Fruit fly (Drosophila melanogaster) whole organism, embryonic: ENCODE data around the gene CG31211.

Experiments used
- B-H1 ChIP-seq: fragments of 200-800 bp; sonication (Bioruptor generic); IDR thresholded peaks from 3 replicates; pipeline ENCODE4 v1.3.6; 2022; ENCODE audit warnings: missing biosample characterization, missing genetic modification characterization
- C15 ChIP-seq: fragments of 200-800 bp; sonication (Bioruptor generic); IDR thresholded peaks from 3 replicates; pipeline ENCODE4 v1.3.6; 2022; ENCODE audit warnings: missing biosample characterization, missing genetic modification characterization
- CG10979 ChIP-seq: fragments of 200-800 bp; sonication (Bioruptor generic); optimal IDR thresholded peaks from 2 replicates; lab custom pipeline; 2018; ENCODE audit warnings: missing biosample characterization, mild to moderate bottlenecking, missing genetic modification characterization, moderate library complexity
- CG11398 ChIP-seq: fragments of 200-800 bp; sonication (Bioruptor generic); optimal IDR thresholded peaks from 2 replicates; lab custom pipeline; 2016; ENCODE audit warnings: missing biosample characterization, missing genetic modification characterization
- CG14014 ChIP-seq: fragments of 200-800 bp; sonication (Bioruptor generic); IDR thresholded peaks from 2 replicates; pipeline ENCODE4 v1.3.6; 2022; ENCODE audit warnings: missing biosample characterization, missing genetic modification characterization
- CG14965 ChIP-seq: fragments of 200-800 bp; sonication (Bioruptor generic); optimal IDR thresholded peaks from 2 replicates; lab custom pipeline; 2016; ENCODE audit warnings: missing biosample characterization, missing genetic modification characterization, borderline replicate concordance
- CG1792 ChIP-seq: fragments of 200-800 bp; sonication (Bioruptor generic); optimal IDR thresholded peaks from 2 replicates; lab custom pipeline; 2016; ENCODE audit warnings: missing biosample characterization, missing genetic modification characterization
- CG18262 ChIP-seq: fragments of 200-800 bp; optimal IDR thresholded peaks from 3 replicates; lab custom pipeline; 2019; ENCODE audit warnings: missing biosample characterization, mild to moderate bottlenecking, missing genetic modification characterization, moderate library complexity
- CG18764 ChIP-seq: fragments of 200-800 bp; sonication (Bioruptor generic); optimal IDR thresholded peaks from 3 replicates; lab custom pipeline; 2016; ENCODE audit warnings: missing biosample characterization, missing genetic modification characterization
- CG2129 ChIP-seq: fragments of 200-800 bp; sonication (Bioruptor generic); IDR thresholded peaks from 2 replicates; pipeline ENCODE4 v1.3.6; 2022; ENCODE audit warnings: missing biosample characterization, missing genetic modification characterization; ENCODE audit not compliant: partially characterized antibody
- CG2712 ChIP-seq: fragments of 200-800 bp; optimal IDR thresholded peaks from 3 replicates; lab custom pipeline; 2019; ENCODE audit warnings: missing biosample characterization, mild to moderate bottlenecking, missing genetic modification characterization, moderate library complexity
- CG4617 ChIP-seq: fragments of 200-800 bp; sonication (Bioruptor generic); optimal IDR thresholded peaks from 3 replicates; lab custom pipeline; 2016; ENCODE audit warnings: missing biosample characterization, missing genetic modification characterization, borderline replicate concordance
- CG4820 ChIP-seq: fragments of 200-800 bp; sonication (Bioruptor generic); optimal IDR thresholded peaks from 3 replicates; lab custom pipeline; 2016; ENCODE audit warnings: missing biosample characterization, missing genetic modification characterization
- CG6175 ChIP-seq: fragments of 200-800 bp; sonication (Bioruptor generic); IDR thresholded peaks from 3 replicates; pipeline ENCODE4 v1.3.6; 2022; ENCODE audit warnings: missing biosample characterization, missing genetic modification characterization
- CG6683 ChIP-seq: fragments of 200-800 bp; sonication (Bioruptor generic); optimal IDR thresholded peaks from 2 replicates; lab custom pipeline; 2017; ENCODE audit warnings: missing biosample characterization, mild to moderate bottlenecking, missing genetic modification characterization, missing genetic modification reagents
- CG7372 ChIP-seq: fragments of 200-800 bp; sonication (Bioruptor generic); IDR thresholded peaks from 2 replicates; pipeline ENCODE4 v1.3.6; 2022; ENCODE audit warnings: missing biosample characterization, missing genetic modification characterization
- CG8478 ChIP-seq: fragments of >200 bp; optimal IDR thresholded peaks from 2 replicates; lab custom pipeline; 2018
- CG9797 ChIP-seq: fragments of 200-800 bp; sonication (Bioruptor generic); optimal IDR thresholded peaks from 3 replicates; lab custom pipeline; 2018; ENCODE audit warnings: missing biosample characterization, mild to moderate bottlenecking, missing genetic modification characterization
- CG9876 ChIP-seq: fragments of 200-800 bp; sonication (Bioruptor generic); optimal IDR thresholded peaks from 2 replicates; lab custom pipeline; 2016; ENCODE audit warnings: missing biosample characterization, missing genetic modification characterization
- CG9932 ChIP-seq: fragments of 200-800 bp; sonication (Bioruptor generic); IDR thresholded peaks from 2 replicates; pipeline ENCODE4 v1.3.6; 2022; ENCODE audit warnings: missing biosample characterization, missing genetic modification characterization
- CTCF ChIP-seq: fragments of 200-800 bp; sonication (Bioruptor generic); optimal IDR thresholded peaks from 2 replicates; lab custom pipeline; 2017; ENCODE audit warnings: missing biosample characterization, mild to moderate bottlenecking, missing genetic modification characterization, moderate library complexity
- HmgD ChIP-seq: fragments of 200-800 bp; sonication (Bioruptor generic); optimal IDR thresholded peaks from 3 replicates; lab custom pipeline; 2016; ENCODE audit warnings: missing biosample characterization, missing genetic modification characterization
- Lim3 ChIP-seq: fragments of 200-800 bp; sonication (Bioruptor generic); IDR thresholded peaks from 2 replicates; pipeline ENCODE4 v1.3.6; 2022; ENCODE audit warnings: missing biosample characterization, missing genetic modification characterization
- MTF-1 ChIP-seq: fragments of 200-800 bp; sonication (Bioruptor generic); optimal IDR thresholded peaks from 2 replicates; lab custom pipeline; 2018; ENCODE audit warnings: missing biosample characterization, mild to moderate bottlenecking, missing genetic modification characterization, borderline replicate concordance
- Meics ChIP-seq: fragments of 200-800 bp; sonication (Bioruptor generic); optimal IDR thresholded peaks from 2 replicates; lab custom pipeline; 2017; ENCODE audit warnings: missing biosample characterization, mild to moderate bottlenecking, missing genetic modification characterization
- Mes4 ChIP-seq: fragments of 200-800 bp; sonication (Bioruptor generic); optimal IDR thresholded peaks from 2 replicates; lab custom pipeline; 2016; ENCODE audit warnings: missing biosample characterization, missing genetic modification characterization
- NC2α ChIP-seq: fragments of 200-800 bp; sonication (Bioruptor generic); optimal IDR thresholded peaks from 2 replicates; lab custom pipeline; 2016; ENCODE audit warnings: missing biosample characterization, missing genetic modification characterization
- NK7.1 ChIP-seq: fragments of 200-800 bp; sonication (Bioruptor generic); optimal IDR thresholded peaks from 3 replicates; lab custom pipeline; 2016; ENCODE audit warnings: missing biosample characterization, missing genetic modification characterization
- Neu2 ChIP-seq: fragments of 200-800 bp; sonication (Bioruptor generic); optimal IDR thresholded peaks from 3 replicates; lab custom pipeline; 2016; ENCODE audit warnings: missing biosample characterization, missing genetic modification characterization, borderline replicate concordance
- NfI ChIP-seq: fragments of 200-800 bp; sonication (Bioruptor generic); optimal IDR thresholded peaks from 3 replicates; lab custom pipeline; 2018; ENCODE audit warnings: missing biosample characterization, mild to moderate bottlenecking, missing genetic modification characterization, moderate library complexity
- Ravus ChIP-seq: fragments of 200-800 bp; sonication (Bioruptor generic); IDR thresholded peaks from 2 replicates; pipeline ENCODE4 v1.3.6; 2022; ENCODE audit warnings: missing biosample characterization, missing genetic modification characterization
- TFAM ChIP-seq: fragments of 200-800 bp; sonication (Bioruptor generic); optimal IDR thresholded peaks from 2 replicates; lab custom pipeline; 2017; ENCODE audit warnings: missing biosample characterization, missing genetic modification characterization, inconsistent platforms
- Tbp ChIP-seq: fragments of >200 bp; optimal IDR thresholded peaks from 2 replicates; lab custom pipeline; 2018; ENCODE audit warnings: missing biosample characterization, missing genetic modification characterization
- amos ChIP-seq: fragments of 200-800 bp; sonication (Bioruptor generic); IDR thresholded peaks from 2 replicates; pipeline ENCODE4 v1.3.6; 2022; ENCODE audit warnings: missing biosample characterization, missing genetic modification characterization; ENCODE audit not compliant: partially characterized antibody
- ap ChIP-seq: fragments of 200-800 bp; sonication (Bioruptor generic); IDR thresholded peaks from 2 replicates; pipeline ENCODE4 v1.3.6; 2022; ENCODE audit warnings: missing biosample characterization, missing genetic modification characterization
- cad ChIP-seq: fragments of >200 bp; optimal IDR thresholded peaks from 2 replicates; lab custom pipeline; 2017; ENCODE audit warnings: missing biosample characterization, missing genetic modification characterization
- cato ChIP-seq: fragments of 200-800 bp; sonication (Bioruptor generic); optimal IDR thresholded peaks from 2 replicates; lab custom pipeline; 2016; ENCODE audit warnings: missing biosample characterization, missing genetic modification characterization, borderline replicate concordance
- caup ChIP-seq: fragments of 200-800 bp; sonication (Bioruptor generic); optimal IDR thresholded peaks from 3 replicates; lab custom pipeline; 2017; ENCODE audit warnings: missing biosample characterization, mild to moderate bottlenecking, missing genetic modification characterization, moderate library complexity; ENCODE audit not compliant: severe bottlenecking
- croc ChIP-seq: fragments of 200-800 bp; sonication (Bioruptor generic); conservative IDR thresholded peaks from 3 replicates; pipeline ENCODE4 v1.3.6; 2022; ENCODE audit warnings: missing biosample characterization, missing genetic modification characterization
- danr ChIP-seq: fragments of 200-800 bp; sonication (Bioruptor generic); IDR thresholded peaks from 2 replicates; pipeline ENCODE4 v1.3.6; 2022; ENCODE audit warnings: missing biosample characterization, missing genetic modification characterization
- fd64A ChIP-seq: fragments of 200-800 bp; sonication (Bioruptor generic); optimal IDR thresholded peaks from 3 replicates; lab custom pipeline; 2018; ENCODE audit warnings: missing biosample characterization, mild to moderate bottlenecking, missing genetic modification characterization
- fd96Cb ChIP-seq: fragments of 200-800 bp; sonication (Bioruptor generic); optimal IDR thresholded peaks from 2 replicates; lab custom pipeline; 2018; ENCODE audit warnings: missing biosample characterization, mild to moderate bottlenecking, missing genetic modification characterization, moderate library complexity
- gt ChIP-seq: fragments of 200-800 bp; sonication (Bioruptor generic); IDR thresholded peaks from 2 replicates; pipeline ENCODE4 v1.3.6; 2022; ENCODE audit warnings: missing biosample characterization, missing genetic modification characterization
- ind ChIP-seq: fragments of 200-800 bp; sonication (Bioruptor generic); optimal IDR thresholded peaks from 3 replicates; lab custom pipeline; 2016; ENCODE audit warnings: missing biosample characterization, missing genetic modification characterization
- kni ChIP-seq: fragments of 200-800 bp; sonication (Bioruptor generic); optimal IDR thresholded peaks from 3 replicates; lab custom pipeline; 2017; ENCODE audit warnings: mild to moderate bottlenecking, missing biosample characterization, missing genetic modification reagents, missing genetic modification characterization
- lola ChIP-seq, 3 experiments: fragments of >200 bp in 2 of 3; fragments of 200-800 bp in 1 of 3; sonication (Bioruptor generic) in 1 of 3; optimal IDR thresholded peaks; 2 replicates each; lab custom pipeline; 2017 to 2019; ENCODE audit warnings: missing biosample characterization in 3 of 3, missing genetic modification characterization in 3 of 3, mild to moderate bottlenecking in 1 of 3, moderate library complexity in 1 of 3
- nom ChIP-seq: fragments of 200-800 bp; sonication (Bioruptor generic); optimal IDR thresholded peaks from 2 replicates; lab custom pipeline; 2017; ENCODE audit warnings: missing biosample characterization, missing genetic modification characterization, mild to moderate bottlenecking, moderate library complexity, missing genetic modification reagents
- otp ChIP-seq: fragments of 200-800 bp; sonication (Bioruptor generic); IDR thresholded peaks from 3 replicates; pipeline ENCODE4, ENCODE4 v1.3.6; 2022; ENCODE audit warnings: missing biosample characterization, missing genetic modification characterization
- schlank ChIP-seq: fragments of 200-800 bp; sonication (Bioruptor generic); optimal IDR thresholded peaks from 2 replicates; lab custom pipeline; 2018; ENCODE audit warnings: missing biosample characterization, mild to moderate bottlenecking, missing genetic modification characterization
- sima ChIP-seq: fragments of 200-800 bp; sonication (Bioruptor generic); optimal IDR thresholded peaks from 2 replicates; lab custom pipeline; 2016; ENCODE audit warnings: missing biosample characterization, missing genetic modification characterization
- sr ChIP-seq: fragments of 200-800 bp; sonication (Bioruptor generic); IDR thresholded peaks from 3 replicates; pipeline ENCODE4 v1.3.6; 2022; ENCODE audit warnings: missing biosample characterization, missing genetic modification characterization
- tgo ChIP-seq: fragments of 200-800 bp; sonication (Bioruptor generic); IDR thresholded peaks from 3 replicates; pipeline ENCODE4 v1.3.6; 2022; ENCODE audit warnings: missing biosample characterization, missing genetic modification characterization
- tup ChIP-seq: fragments of 200-800 bp; sonication (Bioruptor generic); optimal IDR thresholded peaks from 2 replicates; lab custom pipeline; 2016; ENCODE audit warnings: missing biosample characterization, mild to moderate bottlenecking, missing genetic modification characterization, moderate library complexity

CG31211 gene

DNA sequence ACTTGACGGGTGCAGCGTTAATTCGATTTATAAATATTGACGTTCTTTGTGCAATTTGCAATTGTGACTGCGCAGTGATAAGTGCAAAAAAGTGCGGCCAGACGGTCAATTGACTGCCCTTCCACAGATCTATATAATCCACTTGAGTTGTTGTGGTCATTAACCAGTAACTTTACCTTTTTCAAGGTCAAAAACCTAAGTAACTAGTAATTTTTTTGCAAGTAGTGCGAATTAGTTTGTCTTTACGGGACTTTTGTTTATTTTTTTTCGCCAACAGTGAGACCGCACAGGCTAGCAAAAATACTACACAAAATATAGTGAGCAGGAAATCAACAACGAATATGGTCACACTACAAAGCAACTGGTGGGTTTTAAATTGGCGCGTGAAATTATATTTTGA, 25.2 kb downstream of the CG31211 start, which contains the start of gene Tango9 (continued):
- peak; percentile 25 for TF ChIP-seq CG2712 (tag; lab: Kevin White, UChicago)
- TF ChIP-seq lola (GFP tag; optimal IDR thresholded peaks at IDR 0.05; lab: Kevin White, UChicago) = no peak
- no peak for TF ChIP-seq amos (GFP tag; lab: Robert Waterston, UW)
- no peak for TF ChIP-seq NfI (GFP tag; lab: Kevin White, UChicago)
- TF ChIP-seq CG4820 (GFP tag; lab: Kevin White, UChicago) = no peak
- TF ChIP-seq danr (GFP tag; lab: Robert Waterston, UW) = no peak
- TF ChIP-seq Tbp (GFP tag; lab: Kevin White, UChicago) = no peak
- TF ChIP-seq TFAM (GFP tag; lab: Kevin White, UChicago) = no peak
- TF ChIP-seq CG2129 = no peak
- TF ChIP-seq CG14014 (GFP tag; lab: Robert Waterston, UW) = no peak
- TF ChIP-seq ap (GFP tag; lab: Robert Waterston, UW) = no peak
- no peak for TF ChIP-seq Meics (GFP tag; lab: Kevin White, UChicago)
- no peak for TF ChIP-seq fd96Cb (tag; lab: Kevin White, UChicago)
- no peak for TF ChIP-seq C15 (GFP tag; lab: Robert Waterston, UW)
- TF ChIP-seq CTCF (GFP tag; lab: Kevin White, UChicago) = no peak
- TF ChIP-seq schlank = no peak
- no peak for TF ChIP-seq fd64A (GFP tag; lab: Kevin White, UChicago)
- TF ChIP-seq Mes4 = no peak
- no peak for TF ChIP-seq otp (GFP tag; lab: Robert Waterston, UW)
- no peak for TF ChIP-seq CG9876 (GFP tag; lab: Kevin White, UChicago)
- TF ChIP-seq CG1792 = no peak
- no peak for TF ChIP-seq croc
- TF ChIP-seq CG7372 = 0 out of 2 replicates have a peak, but pooled peaks have one; percentile 18
- no peak for TF ChIP-seq ind (GFP tag; lab: Kevin White, UChicago)
- no peak for TF ChIP-seq kni
- no peak for TF ChIP-seq cato (GFP tag; lab: Kevin White, UChicago)
- no peak for TF ChIP-seq tgo (GFP tag; lab: Robert Waterston, UW)
- TF ChIP-seq B-H1 (GFP tag; lab: Robert Waterston, UW) = no peak
- TF ChIP-seq MTF-1 (GFP tag; lab: Kevin White, UChicago) = no peak
- no peak for TF ChIP-seq CG6683 (GFP tag; lab: Kevin White, UChicago)
- peak; percentile 57 for TF ChIP-seq nom (GFP tag; lab: Kevin White, UChicago)
- TF ChIP-seq caup (GFP tag; lab: Kevin White, UChicago) = no peak
- no peak for TF ChIP-seq NK7.1 (GFP tag; lab: Kevin White, UChicago)
- no peak for TF ChIP-seq CG9932 (GFP tag; lab: Robert Waterston, UW)
- TF ChIP-seq Lim3 = no peak
- TF ChIP-seq CG18262 (tag; lab: Kevin White, UChicago) = no peak
- no peak for TF ChIP-seq gt (GFP tag; lab: Robert Waterston, UW)
- no peak for TF ChIP-seq NC2α (GFP tag; lab: Kevin White, UChicago)
- no peak for TF ChIP-seq CG14965 (GFP tag; lab: Kevin White, UChicago)
- TF ChIP-seq sima (GFP tag; lab: Kevin White, UChicago) = no peak
- TF ChIP-seq CG6175 = no peak
- TF ChIP-seq sr (GFP tag; lab: Robert Waterston, UW) = no peak
- TF ChIP-seq CG10979 (tag; lab: Kevin White, UChicago) = no peak
- TF ChIP-seq CG4617 (GFP tag; lab: Kevin White, UChicago) = peak; percentile 45
- no peak for TF ChIP-seq Neu2 (GFP tag; lab: Kevin White, UChicago)
- TF ChIP-seq CG11398 (GFP tag; lab: Kevin White, UChicago) = no peak
- TF ChIP-seq HmgD (GFP tag; lab: Kevin White, UChicago) = no peak
- TF ChIP-seq cad (GFP tag; lab: Kevin White, UChicago) = no peak
- peak; percentile 84 for TF ChIP-seq CG9797 (GFP tag; lab: Kevin White, UChicago)
- TF ChIP-seq Ravus (GFP tag; lab: Robert Waterston, UW) = no peak
- TF ChIP-seq CG18764 (GFP tag; lab: Kevin White, UChicago) = no peak
- no peak for TF ChIP-seq tup (GFP tag; lab: Kevin White, UChicago)
- TF ChIP-seq CG8478 (lab: Kevin White, UChicago) = no peak
